Worm (Caenorhabditis elegans): ENCODE results near the gene srxa-4.

Gene srxa-4

DNA sequence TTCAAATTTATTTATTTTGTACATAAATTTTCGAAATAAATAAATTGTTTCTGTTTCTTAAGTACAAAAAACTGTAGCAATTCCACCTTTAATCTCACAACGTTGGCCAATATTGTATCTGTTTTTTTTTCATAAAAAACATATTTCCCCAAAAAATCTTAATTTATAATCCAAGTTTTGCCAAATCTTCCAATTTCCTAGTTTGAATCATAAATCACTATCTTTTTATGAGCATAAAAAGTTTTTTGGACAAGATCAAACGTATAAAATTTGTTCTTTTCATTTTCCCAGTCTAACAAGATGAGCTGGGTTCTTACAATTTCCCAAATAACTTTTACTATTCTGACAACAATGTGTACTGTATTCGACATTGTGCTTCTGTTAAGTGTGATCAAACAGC, at the start of gene srxa-4:
Gene srxa-4 (plus strand): TSS at position 301 of the 400 bp plus-strand sequence.
- TF ChIP-seq unc-39 (tag; optimal IDR thresholded peaks at IDR 0.05) (no peak), nhr-28 (tag; optimal IDR thresholded peaks at IDR 0.05) (no peak), unc-120 (tag; optimal IDR thresholded peaks at IDR 0.05; ENCODE audit: poor library complexity, severe bottlenecking) (no peak), sem-2 (GFP tag; optimal IDR thresholded peaks at IDR 0.05) (no peak), nhr-2 (tag; optimal IDR thresholded peaks at IDR 0.05) (no peak), ztf-11 (tag; optimal IDR thresholded peaks at IDR 0.05) (no peak), ceh-39 (tag; optimal IDR thresholded peaks at IDR 0.05) (no peak)

DNA sequence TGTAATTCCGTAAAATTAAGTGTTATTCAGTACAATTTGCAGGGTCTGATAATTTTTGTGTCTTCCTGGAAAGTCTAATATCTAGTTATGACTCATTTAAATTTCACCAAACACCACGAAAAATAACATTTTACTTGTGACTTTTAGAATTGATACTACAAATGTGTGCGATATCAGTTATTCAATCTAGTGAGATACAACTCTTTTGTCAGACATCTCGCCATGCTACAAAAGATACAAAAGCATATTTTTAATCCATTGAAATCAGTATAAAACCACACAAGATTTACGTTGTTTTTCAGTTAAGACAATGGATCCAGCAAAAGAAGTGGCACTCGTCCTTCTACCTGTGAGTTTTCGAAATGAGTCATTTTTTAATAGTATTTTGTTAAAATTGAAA, 46.2 kb upstream of the srxa-4 start, which contains the start of gene srx-56:
Gene srx-56 (plus strand): TSS at position 301 of the 400 bp plus-strand sequence.
- TF ChIP-seq lin-32 (GFP tag; optimal IDR thresholded peaks at IDR 0.05) (no peak), blmp-1 (tag; optimal IDR thresholded peaks at IDR 0.05) (no peak), lsy-2 (tag; optimal IDR thresholded peaks at IDR 0.05) (no peak), drap-1 (GFP tag; optimal IDR thresholded peaks at IDR 0.05) (no peak), snpc-4 (tag; optimal IDR thresholded peaks at IDR 0.05) (no peak), sem-2 (GFP tag; optimal IDR thresholded peaks at IDR 0.05) (no peak), unc-62 (GFP tag; optimal IDR thresholded peaks at IDR 0.05) (no peak), sptf-1 (tag; optimal IDR thresholded peaks at IDR 0.05) (no peak), nhr-237 (tag; optimal IDR thresholded peaks at IDR 0.05) (no peak), mls-2 (tag; optimal IDR thresholded peaks at IDR 0.05) (no peak), ces-1 (GFP tag; optimal IDR thresholded peaks at IDR 0.05) (no peak), flh-1 (GFP tag; optimal IDR thresholded peaks at IDR 0.05) (no peak), elt-1 (tag; optimal IDR thresholded peaks at IDR 0.05; ENCODE audit: borderline replicate concordance, insufficient read depth) (no peak), lin-13 (tag; optimal IDR thresholded peaks at IDR 0.05) (no peak), nhr-76 (tag; optimal IDR thresholded peaks at IDR 0.05) (no peak), unc-120 (tag; optimal IDR thresholded peaks at IDR 0.05; ENCODE audit: poor library complexity, severe bottlenecking) (no peak), nhr-2 (tag; optimal IDR thresholded peaks at IDR 0.05) (no peak)

DNA sequence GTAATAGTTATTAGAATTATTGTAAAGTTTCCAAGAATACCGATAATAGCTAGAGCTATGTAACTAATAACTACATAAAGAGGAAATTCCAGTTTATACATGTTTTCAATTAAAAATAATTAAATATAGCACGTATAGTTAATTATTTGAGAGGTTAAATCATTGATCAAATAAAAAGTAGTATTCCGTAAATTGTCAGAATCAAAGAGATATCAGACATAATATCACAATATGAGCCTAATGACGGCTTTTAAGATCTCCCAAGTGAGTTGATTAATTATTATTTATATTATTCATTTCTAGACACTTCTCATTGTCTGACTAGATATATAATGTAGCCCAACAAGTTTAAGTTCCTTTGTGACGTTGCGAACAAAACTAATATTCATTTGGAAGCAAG, 40.9 kb upstream of the srxa-4 start, which contains the start of gene srsx-24:
Gene srsx-24 (minus strand): TSS at position 101 of the 400 bp plus-strand sequence.
- TF ChIP-seq nhr-12 (tag; optimal IDR thresholded peaks at IDR 0.05): no peak

DNA sequence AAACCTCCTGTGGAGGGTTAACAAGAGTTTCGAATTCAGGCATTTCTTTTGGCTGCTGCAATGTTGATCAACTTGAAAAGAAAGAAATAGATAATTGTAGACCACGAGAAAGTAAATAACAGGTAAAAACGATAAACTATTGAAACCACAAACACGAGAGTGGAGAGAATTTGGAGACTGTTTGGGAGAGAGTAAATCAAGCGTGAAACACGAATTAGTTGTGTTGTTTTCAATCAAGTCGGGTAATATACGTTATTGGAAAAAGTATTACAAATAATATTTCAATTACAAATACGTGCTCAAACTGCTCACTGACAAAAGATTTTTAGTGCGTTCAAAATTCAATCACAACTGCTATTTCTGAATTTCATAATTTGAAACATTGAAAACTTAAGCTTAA, 39.3 kb upstream of the srxa-4 start, which contains the start of gene C03G6.17:
Gene C03G6.17 (minus strand): TSS at position 101 of the 400 bp plus-strand sequence.
- TF ChIP-seq unc-120 (tag; optimal IDR thresholded peaks at IDR 0.05; ENCODE audit: poor library complexity, severe bottlenecking) (no peak), M03D4.4 (tag; optimal IDR thresholded peaks at IDR 0.05) (no peak), snpc-4 (tag; optimal IDR thresholded peaks at IDR 0.05) (no peak), drap-1 (GFP tag; optimal IDR thresholded peaks at IDR 0.05) (no peak), nhr-237 (tag; optimal IDR thresholded peaks at IDR 0.05) (no peak), tbx-8 (GFP tag; optimal IDR thresholded peaks at IDR 0.05) (no peak), bed-3 (GFP tag; optimal IDR thresholded peaks at IDR 0.05) (no peak), mab-5 (tag; optimal IDR thresholded peaks at IDR 0.05) (no peak), ham-2 (GFP tag; optimal IDR thresholded peaks at IDR 0.05) (no peak), zip-8 (tag; optimal IDR thresholded peaks at IDR 0.05) (no peak), ceh-39 (tag; optimal IDR thresholded peaks at IDR 0.05) (no peak), nhr-2 (tag; optimal IDR thresholded peaks at IDR 0.05) (no peak), ztf-11 (tag; optimal IDR thresholded peaks at IDR 0.05) (no peak), nhr-76 (tag; optimal IDR thresholded peaks at IDR 0.05) (no peak), cnd-1 (tag; optimal IDR thresholded peaks at IDR 0.05) (no peak), hlh-1 (tag; optimal IDR thresholded peaks at IDR 0.05) (no peak), blmp-1 (tag; optimal IDR thresholded peaks at IDR 0.05) (no peak), ceh-43 (GFP tag; optimal IDR thresholded peaks at IDR 0.05) (no peak)

DNA sequence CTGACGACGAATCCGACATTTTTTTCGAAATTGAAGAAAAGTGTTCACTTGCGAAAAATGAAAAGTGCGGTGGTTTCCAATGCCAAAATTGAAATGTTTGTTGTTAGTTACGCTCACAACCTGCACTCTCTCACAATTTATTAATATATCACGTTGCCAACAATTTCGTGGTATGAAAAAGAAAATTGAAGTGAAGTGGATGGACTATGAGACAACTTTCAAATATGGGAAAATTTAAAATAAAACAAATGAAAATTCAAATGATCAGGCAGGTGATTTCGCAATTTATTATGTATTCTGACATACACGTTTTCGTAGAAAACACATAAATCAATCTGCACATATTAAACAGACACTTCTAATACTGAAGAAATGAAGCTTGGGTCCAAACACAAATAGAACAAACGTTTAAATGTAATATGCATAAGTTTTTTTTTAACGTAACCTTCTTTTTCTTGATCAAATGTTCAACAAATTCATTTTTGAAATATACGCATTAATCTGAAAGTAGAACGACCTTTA, 34.1 kb upstream of the srxa-4 start, which contains the start of gene srp-6:
Gene srp-6 (minus strand): TSS at position 51 of the 522 bp plus-strand sequence.
- TF ChIP-seq nhr-76 (tag; optimal IDR thresholded peaks at IDR 0.05): no peak
- TF ChIP-seq unc-39 (tag; optimal IDR thresholded peaks at IDR 0.05): no peak
- no peak for TF ChIP-seq ceh-43 (GFP tag; optimal IDR thresholded peaks at IDR 0.05)
